Worm (Caenorhabditis elegans): ENCODE measurements around the gene srx-104.

DNA sequence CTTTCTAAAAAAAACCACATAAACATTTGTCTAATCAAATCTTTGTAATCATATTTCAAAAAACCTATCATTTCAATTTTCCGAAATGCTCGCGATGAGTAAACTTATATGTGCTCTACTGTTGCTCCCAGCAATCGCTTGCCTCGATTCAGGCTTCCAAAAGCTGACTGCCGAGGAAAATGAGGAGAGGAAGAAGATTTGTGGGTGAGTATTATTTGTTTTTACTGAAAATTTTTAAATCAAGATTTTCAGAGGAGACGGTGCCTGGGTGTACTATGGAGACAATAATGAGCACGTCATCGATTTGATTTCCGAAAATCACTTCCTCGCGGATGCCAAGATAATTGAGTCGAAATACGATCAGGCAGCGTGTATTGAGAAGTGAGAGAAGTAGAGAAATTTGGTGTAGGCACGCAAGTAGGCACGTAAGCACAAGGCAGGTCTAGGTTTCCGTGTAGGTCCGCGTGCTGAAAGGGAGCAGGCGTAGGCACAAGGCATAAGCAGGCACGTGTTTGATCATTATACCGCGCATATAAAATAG is 24.8 kb upstream of the srx-104 start, which contains the start of gene C46E10.1:
- TF ChIP-seq ceh-100 (GFP tag; IDR thresholded peaks at IDR 0.05): no peak
- no peak for TF ChIP-seq C06A6.2 (GFP tag; conservative IDR thresholded peaks at IDR 0.05)
- TF ChIP-seq attf-6 (GFP tag; IDR thresholded peaks at IDR 0.05): no peak
- TF ChIP-seq B0336.3 (GFP tag; IDR thresholded peaks at IDR 0.05): no peak
- TF ChIP-seq ztf-28 (GFP tag; IDR thresholded peaks at IDR 0.05): no peak

Data from whole organism, young adult.